Worm (Caenorhabditis elegans) whole organism, young adult: ENCODE results near the gene C16C8.7.

Experiments used
- Y53F4B.3 ChIP-seq: fragments of 200-800 bp; sonication (Bioruptor generic); IDR thresholded peaks from 2 replicates; pipeline ENCODE4 v1.3.6; 2022; ENCODE audit warnings: missing genetic modification reagents, missing genetic modification characterization, missing compliant biosample characterization
- Y53G8AR.9 ChIP-seq: fragments of 200-800 bp; sonication (Bioruptor generic); conservative IDR thresholded peaks from 2 replicates; pipeline ENCODE4 v1.3.6; 2022; ENCODE audit warnings: missing genetic modification reagents, missing genetic modification characterization, missing compliant biosample characterization
- cebp-2 ChIP-seq: fragments of 200-800 bp; sonication (Bioruptor generic); IDR thresholded peaks from 2 replicates; pipeline ENCODE4 v1.3.6; 2022; ENCODE audit warnings: missing genetic modification characterization, missing compliant biosample characterization
- ceh-27 ChIP-seq: fragments of 200-800 bp; sonication (Bioruptor generic); optimal IDR thresholded peaks from 2 replicates; lab custom pipeline; 2018; ENCODE audit warnings: mild to moderate bottlenecking, missing genetic modification characterization, moderate library complexity, missing compliant biosample characterization
- let-526 ChIP-seq: fragments of 200-800 bp; sonication (Bioruptor generic); IDR thresholded peaks from 2 replicates; pipeline ENCODE4 v1.3.6; 2022; ENCODE audit warnings: missing genetic modification reagents, missing genetic modification characterization, missing compliant biosample characterization
- lsy-27 ChIP-seq: sonication (generic microtip); optimal IDR thresholded peaks from 2 replicates; lab custom pipeline; 2017; ENCODE audit warnings: missing genetic modification characterization, mild to moderate bottlenecking, missing compliant biosample characterization, antibody characterized with exemption, missing genotype, borderline replicate concordance; ENCODE audit not compliant: insufficient read depth
- mcd-1 ChIP-seq: fragments of 200-800 bp; sonication (Bioruptor generic); IDR thresholded peaks from 2 replicates; pipeline ENCODE4 v1.3.6; 2022; ENCODE audit warnings: missing genetic modification reagents, missing genetic modification characterization, missing compliant biosample characterization
- pha-4 ChIP-seq: fragments of 150-350 bp; sonication (generic microtip); optimal IDR thresholded peaks from 2 replicates; lab custom pipeline; 2014; ENCODE audit warnings: missing biosample characterization, missing genetic modification reagents, missing genetic modification characterization
- sea-2 ChIP-seq: fragments of 200-800 bp; sonication (Bioruptor generic); IDR thresholded peaks from 2 replicates; pipeline ENCODE4 v1.3.6; 2022; ENCODE audit warnings: missing genetic modification characterization, missing compliant biosample characterization

ce11 chrII:3472817-3473216, 12.9 kb upstream of the C16C8.7 start, which contains the start of gene Y49F6B.6:
- TF ChIP-seq pha-4 (tag; lab: Kevin White, UChicago): no peak
- no peak for TF ChIP-seq ceh-27 (GFP tag; lab: Kevin White, UChicago)
- no peak for TF ChIP-seq let-526 (GFP tag; lab: Robert Waterston, UW)
- TF ChIP-seq cebp-2: no peak
- no peak for TF ChIP-seq sea-2 (GFP tag; lab: Robert Waterston, UW)
- no peak for TF ChIP-seq lsy-27 (tag; lab: Kevin White, UChicago)
- TF ChIP-seq mcd-1: no peak
- no peak for TF ChIP-seq Y53F4B.3
- no peak for TF ChIP-seq Y53G8AR.9 (GFP tag; lab: Robert Waterston, UW)
